Fruit fly (Drosophila melanogaster): Measurements from ENCODE around the gene Mco3.

Gene Mco3

dm6 chr3R:25888307-25889075 lies 8.8 kb upstream of the Mco3 start, which contains the start of gene Lnk (continued):
- TF ChIP-seq CG15696 (tag; optimal IDR thresholded peaks at IDR 0.05) (no peak), Fer2 (tag; optimal IDR thresholded peaks at IDR 0.05) (no peak), CG15269 (tag; optimal IDR thresholded peaks at IDR 0.05) (no peak), CG2875 (GFP tag; optimal IDR thresholded peaks at IDR 0.05) (no peak), CTCF (GFP tag; optimal IDR thresholded peaks at IDR 0.05) (peak; percentile 88), CG3407 (GFP tag; optimal IDR thresholded peaks at IDR 0.05) (no peak), HmgD (GFP tag; optimal IDR thresholded peaks at IDR 0.05) (peak; percentile 37), Gug (GFP tag; IDR thresholded peaks at IDR 0.05) (no peak), Dip3 (GFP tag; optimal IDR thresholded peaks at IDR 0.05) (no peak), her (GFP tag; optimal IDR thresholded peaks at IDR 0.05) (no peak), MTF-1 (GFP tag; optimal IDR thresholded peaks at IDR 0.05; ENCODE audit: borderline replicate concordance) (no peak), CG12391 (tag; optimal IDR thresholded peaks at IDR 0.05) (peak; percentile 22), Adf1 (GFP tag; IDR thresholded peaks at IDR 0.05) (no peak), ken (GFP tag; IDR thresholded peaks at IDR 0.05) (no peak), CG5245 (GFP tag; optimal IDR thresholded peaks at IDR 0.05) (no peak), CG4617 (GFP tag; optimal IDR thresholded peaks at IDR 0.05; ENCODE audit: borderline replicate concordance) (peak; percentile 87), crol (GFP tag; IDR thresholded peaks at IDR 0.05) (no peak), CG7271 (tag; optimal IDR thresholded peaks at IDR 0.05) (peak; percentile 9), salm (tag; optimal IDR thresholded peaks at IDR 0.05) (no peak), Oli (tag; optimal IDR thresholded peaks at IDR 0.05) (no peak), org-1 (GFP tag; optimal IDR thresholded peaks at IDR 0.05) (no peak), z (GFP tag; IDR thresholded peaks at IDR 0.05) (no peak), maf-S (GFP tag; optimal IDR thresholded peaks at IDR 0.05) (peak; percentile 15), Ptx1 (GFP tag; IDR thresholded peaks at IDR 0.05) (no peak), Optix (GFP tag; IDR thresholded peaks at IDR 0.05) (no peak), Max (GFP tag; optimal IDR thresholded peaks at IDR 0.05) (peak; percentile 32), lov (optimal IDR thresholded peaks at IDR 0.05) (no peak), lov (GFP tag; IDR thresholded peaks at IDR 0.05) (no peak), lmd (GFP tag; IDR thresholded peaks at IDR 0.05) (no peak), da (GFP tag; optimal IDR thresholded peaks at IDR 0.05) (no peak), CG34422 (GFP tag; IDR thresholded peaks at IDR 0.05) (no peak), emc (GFP tag; optimal IDR thresholded peaks at IDR 0.05) (no peak), HLH3B (GFP tag; IDR thresholded peaks at IDR 0.05) (no peak), nerfin-2 (GFP tag; IDR thresholded peaks at IDR 0.05; ENCODE audit: partially characterized antibody) (peak; percentile 68), CG33213 (GFP tag; optimal IDR thresholded peaks at IDR 0.05) (peak; percentile 29), bbx (GFP tag; IDR thresholded peaks at IDR 0.05; ENCODE audit: partially characterized antibody) (peak; percentile 95), cas (GFP tag; IDR thresholded peaks at IDR 0.05) (no peak), CG1024 (GFP tag; IDR thresholded peaks at IDR 0.05) (no peak), Spps (tag; optimal IDR thresholded peaks at IDR 0.05) (no peak), CG4707 (GFP tag; optimal IDR thresholded peaks at IDR 0.05) (no peak), crc (GFP tag; optimal IDR thresholded peaks at IDR 0.05) (no peak), so (GFP tag; IDR thresholded peaks at IDR 0.05) (no peak), CG6689 (GFP tag; IDR thresholded peaks at IDR 0.05) (no peak), CG3995 (GFP tag; optimal IDR thresholded peaks at IDR 0.05) (no peak), CG4328 (GFP tag; optimal IDR thresholded peaks at IDR 0.05) (peak; percentile 14), CG1529 (GFP tag; optimal IDR thresholded peaks at IDR 0.05) (peak; percentile 31), CG2199 (GFP tag; IDR thresholded peaks at IDR 0.05) (no peak), trh (GFP tag; optimal IDR thresholded peaks at IDR 0.05) (peak; percentile 17), MESR4 (GFP tag; optimal IDR thresholded peaks at IDR 0.05) (peak; percentile 95), CG1792 (GFP tag; optimal IDR thresholded peaks at IDR 0.05) (no peak), tna (GFP tag; IDR thresholded peaks at IDR 0.05; ENCODE audit: partially characterized antibody) (peak; percentile 81), CG16815 (GFP tag; optimal IDR thresholded peaks at IDR 0.05) (no peak)

Data from whole organism, embryonic.